Worm (Caenorhabditis elegans) whole organism, mixed stage, embryonic: ENCODE data around the gene srx-115.

ENCODE experiments used
- lsy-2 ChIP-seq: fragments of 150-350 bp; optimal IDR thresholded peaks from 2 replicates; lab custom pipeline; 2014; ENCODE audit warnings: missing biosample characterization, missing genetic modification characterization
- nhr-2 ChIP-seq: fragments of 150-350 bp; optimal IDR thresholded peaks from 2 replicates; lab custom pipeline; 2014; ENCODE audit warnings: missing biosample characterization, missing genetic modification characterization
- snpc-4 ChIP-seq: fragments of 150-350 bp; optimal IDR thresholded peaks from 2 replicates; lab custom pipeline; 2014; ENCODE audit warnings: missing biosample characterization, missing genetic modification characterization

ce11 chrV:8792814-8793213 lies 21.1 kb downstream of the srx-115 start:
- TF ChIP-seq snpc-4 (tag; lab: Kevin White, UChicago) (no peak), nhr-2 (tag; lab: Kevin White, UChicago) (no peak), lsy-2 (tag; lab: Kevin White, UChicago) (no peak)
